Worm (Caenorhabditis elegans) whole organism, late embryonic: ENCODE results near the gene W09H1.1.

Experiments
- C08G9.2 ChIP-seq: sonication (generic microtip); optimal IDR thresholded peaks from 2 replicates; lab custom pipeline; 2016; ENCODE audit warnings: mild to moderate bottlenecking, missing genetic modification characterization, moderate library complexity, missing compliant biosample characterization
- ceh-14 ChIP-seq: sonication (generic microtip); optimal IDR thresholded peaks from 2 replicates; lab custom pipeline; 2016; ENCODE audit warnings: missing genotype, missing genetic modification characterization, missing compliant biosample characterization
- ceh-2 ChIP-seq: sonication (generic microtip); optimal IDR thresholded peaks from 2 replicates; lab custom pipeline; 2016; ENCODE audit warnings: missing genotype, missing genetic modification characterization, missing compliant biosample characterization
- ceh-22 ChIP-seq: sonication (generic microtip); optimal IDR thresholded peaks from 2 replicates; lab custom pipeline; 2017; ENCODE audit warnings: missing biosample characterization, missing genetic modification characterization
- ceh-30 ChIP-seq: fragments of 150-350 bp; optimal IDR thresholded peaks from 2 replicates; lab custom pipeline; 2014; ENCODE audit warnings: missing biosample characterization, missing genetic modification characterization
- ceh-31 ChIP-seq: sonication (generic microtip); optimal IDR thresholded peaks from 2 replicates; lab custom pipeline; 2016; ENCODE audit warnings: missing genetic modification characterization, missing compliant biosample characterization
- ceh-6 ChIP-seq: fragments of 200-800 bp; sonication (Bioruptor generic); optimal IDR thresholded peaks from 2 replicates; lab custom pipeline; 2018; ENCODE audit warnings: mild to moderate bottlenecking, missing genetic modification characterization, missing compliant biosample characterization
- ceh-9 ChIP-seq: sonication (generic microtip); optimal IDR thresholded peaks from 2 replicates; lab custom pipeline; 2016; ENCODE audit warnings: mild to moderate bottlenecking, missing genetic modification characterization, inconsistent platforms, missing compliant biosample characterization
- che-1 ChIP-seq: sonication (generic microtip); optimal IDR thresholded peaks from 2 replicates; lab custom pipeline; 2016; ENCODE audit warnings: mild to moderate bottlenecking, missing genetic modification characterization, missing compliant biosample characterization
- elt-4 ChIP-seq: sonication (generic microtip); optimal IDR thresholded peaks from 2 replicates; lab custom pipeline; 2016; ENCODE audit warnings: missing genetic modification characterization, missing compliant biosample characterization
- gmeb-2 ChIP-seq: sonication (generic microtip); optimal IDR thresholded peaks from 2 replicates; lab custom pipeline; 2016; ENCODE audit warnings: missing genetic modification characterization, inconsistent platforms, missing compliant biosample characterization
- hlh-15 ChIP-seq: sonication (generic microtip); optimal IDR thresholded peaks from 2 replicates; lab custom pipeline; 2016; ENCODE audit warnings: missing genetic modification characterization, missing compliant biosample characterization
- hlh-8 ChIP-seq: sonication (generic microtip); optimal IDR thresholded peaks from 2 replicates; lab custom pipeline; 2016; ENCODE audit warnings: missing genotype, missing genetic modification characterization, missing compliant biosample characterization
- nhr-11 ChIP-seq: fragments of 150-350 bp; optimal IDR thresholded peaks from 2 replicates; lab custom pipeline; 2014; ENCODE audit warnings: missing biosample characterization, missing genetic modification characterization
- odd-2 ChIP-seq: sonication (generic microtip); optimal IDR thresholded peaks from 2 replicates; lab custom pipeline; 2017; ENCODE audit warnings: antibody characterized with exemption, mild to moderate bottlenecking, missing genetic modification characterization, missing compliant biosample characterization
- pag-3 ChIP-seq: sonication (generic microtip); optimal IDR thresholded peaks from 2 replicates; lab custom pipeline; 2016; ENCODE audit warnings: missing compliant biosample characterization, missing genetic modification characterization, borderline replicate concordance
- pat-9 ChIP-seq: fragments of 200-800 bp; sonication (Bioruptor generic); optimal IDR thresholded peaks from 2 replicates; lab custom pipeline; 2018; ENCODE audit warnings: mild to moderate bottlenecking, missing genetic modification characterization, moderate library complexity, missing compliant biosample characterization
- pax-1 ChIP-seq: fragments of 150-350 bp; optimal IDR thresholded peaks from 2 replicates; lab custom pipeline; 2014; ENCODE audit warnings: missing biosample characterization, missing genetic modification characterization
- pha-4 ChIP-seq: fragments of 150-350 bp; optimal IDR thresholded peaks from 2 replicates; lab custom pipeline; 2018; ENCODE audit warnings: missing biosample characterization, missing genetic modification reagents, missing genetic modification characterization
- rnt-1 ChIP-seq: sonication (generic microtip); optimal IDR thresholded peaks from 2 replicates; lab custom pipeline; 2016; ENCODE audit warnings: missing genetic modification characterization, missing compliant biosample characterization
- sox-2 ChIP-seq: fragments of 200-800 bp; sonication (Bioruptor generic); IDR thresholded peaks from 2 replicates; pipeline ENCODE4 v1.3.6; 2022; ENCODE audit warnings: missing genetic modification reagents, missing genetic modification characterization, missing compliant biosample characterization
- unc-42 ChIP-seq: sonication (generic microtip); optimal IDR thresholded peaks from 2 replicates; lab custom pipeline; 2016; ENCODE audit warnings: missing genotype, missing genetic modification characterization, missing compliant biosample characterization
- unc-55 ChIP-seq: sonication (generic microtip); optimal IDR thresholded peaks from 2 replicates; lab custom pipeline; 2017; ENCODE audit warnings: missing biosample characterization, missing genetic modification reagents, missing genetic modification characterization
- unc-86 ChIP-seq: sonication (generic microtip); optimal IDR thresholded peaks from 2 replicates; lab custom pipeline; 2016; ENCODE audit warnings: missing genetic modification characterization, missing compliant biosample characterization
- zip-5 ChIP-seq: sonication (generic microtip); optimal IDR thresholded peaks from 2 replicates; lab custom pipeline; 2016; ENCODE audit warnings: missing genetic modification characterization, missing compliant biosample characterization

W09H1.1 gene

DNA sequence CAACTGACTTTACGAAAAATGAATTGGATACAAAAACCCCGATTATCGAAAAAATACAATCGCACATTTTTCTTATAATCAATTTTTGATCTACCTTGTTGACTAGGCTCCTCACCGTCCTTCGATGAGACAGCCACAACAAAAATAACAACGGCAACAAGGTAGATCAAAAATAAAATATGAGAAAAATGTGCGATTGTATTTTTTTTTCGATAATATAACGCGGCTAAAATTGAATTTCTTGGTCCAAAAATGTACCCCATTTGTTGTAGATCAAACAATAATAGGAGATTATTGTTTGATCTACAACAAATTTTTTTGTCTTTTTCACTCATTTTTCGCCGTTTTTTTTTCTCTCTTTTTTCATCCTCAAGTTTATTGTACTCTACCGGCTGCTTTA lies 50.8 kb downstream of the W09H1.1 start:
- TF ChIP-seq ceh-30 (no peak), ceh-2 (tag; lab: Kevin White, UChicago) (no peak), pax-1 (tag; lab: Kevin White, UChicago) (no peak), gmeb-2 (tag; lab: Kevin White, UChicago) (no peak), ceh-31 (tag; lab: Kevin White, UChicago) (no peak), elt-4 (no peak), C08G9.2 (tag; lab: Kevin White, UChicago) (no peak), pat-9 (no peak), hlh-15 (tag; lab: Kevin White, UChicago) (no peak), ceh-22 (tag; lab: Kevin White, UChicago) (no peak), nhr-11 (tag; lab: Kevin White, UChicago) (no peak), ceh-6 (GFP tag; lab: Kevin White, UChicago) (no peak), ceh-14 (tag; lab: Kevin White, UChicago) (no peak), unc-42 (tag; lab: Kevin White, UChicago) (no peak), ceh-9 (tag; lab: Kevin White, UChicago) (no peak), rnt-1 (tag; lab: Kevin White, UChicago) (no peak)

ce11 chrII:13129602-13130001 lies 51.8 kb downstream of the W09H1.1 start, which contains the start of gene F29C12.6:
Gene F29C12.6, plus strand, starts transcription at chrII:13129902.
- TF ChIP-seq ceh-31 (tag; lab: Kevin White, UChicago) (no peak), pha-4 (tag; lab: Kevin White, UChicago) (no peak), odd-2 (no peak), ceh-30 (no peak), unc-55 (no peak), che-1 (no peak), hlh-8 (tag; lab: Kevin White, UChicago) (no peak), unc-86 (tag; lab: Kevin White, UChicago) (no peak), sox-2 (GFP tag; lab: Robert Waterston, UW) (no peak), pag-3 (no peak), zip-5 (tag; lab: Kevin White, UChicago) (no peak)
